Fruit fly (Drosophila melanogaster): ENCODE results near the gene CG13305.

CG13305 gene

dm6 chr3L:8603880-8604692, 42.5 kb downstream of the CG13305 start, which contains the start of the genes CG5989 and CG6282 (continued):
- TF ChIP-seq HLH54F (GFP tag; optimal IDR thresholded peaks at IDR 0.05) (peak; percentile 46), CG12236 (GFP tag; optimal IDR thresholded peaks at IDR 0.05) (no peak), CG4730 (GFP tag; IDR thresholded peaks at IDR 0.05) (no peak), sisA (GFP tag; IDR thresholded peaks at IDR 0.05) (peak; percentile 52), CG13624 (GFP tag; optimal IDR thresholded peaks at IDR 0.05) (peak; percentile 11), CG12299 (tag; optimal IDR thresholded peaks at IDR 0.05) (peak; percentile 32), Atf3 (GFP tag; optimal IDR thresholded peaks at IDR 0.05) (no peak), Ets65A (GFP tag) (peak; percentile 69), Rx (GFP tag; IDR thresholded peaks at IDR 0.05) (no peak), CG18476 (GFP tag; optimal IDR thresholded peaks at IDR 0.05) (peak; percentile 5), B-H1 (GFP tag; IDR thresholded peaks at IDR 0.05) (no peak), HLH3B (GFP tag; IDR thresholded peaks at IDR 0.05) (peak; percentile 36; the same call in 1 of the 2 replicates), Ssrp (tag; optimal IDR thresholded peaks at IDR 0.05) (peak; percentile 24), GATAe (GFP tag; conservative IDR thresholded peaks at IDR 0.05) (no peak), Ptx1 (GFP tag; IDR thresholded peaks at IDR 0.05) (0 out of 2 replicates have a peak, but pooled peaks have one; percentile 12), CG8281 (tag; optimal IDR thresholded peaks at IDR 0.05) (no peak), vfl (GFP tag; optimal IDR thresholded peaks at IDR 0.05) (peak; percentile 3), CG10462 (GFP tag; optimal IDR thresholded peaks at IDR 0.05) (peak; percentile 38), CG17361 (GFP tag; IDR thresholded peaks at IDR 0.05) (peak; percentile 36; the same call in 2 of the 3 replicates), CG9797 (GFP tag; optimal IDR thresholded peaks at IDR 0.05) (peak; percentile 43), Dek (tag; optimal IDR thresholded peaks at IDR 0.05) (peak; percentile 48), CG7372 (GFP tag; IDR thresholded peaks at IDR 0.05) (no peak), Adf1 (GFP tag; IDR thresholded peaks at IDR 0.05) (0 out of 2 replicates have a peak, but pooled peaks have one; percentile 39), Mes4 (GFP tag; optimal IDR thresholded peaks at IDR 0.05) (peak; percentile 2), CG3281 (GFP tag; optimal IDR thresholded peaks at IDR 0.05) (no peak), Xbp1 (GFP tag; optimal IDR thresholded peaks at IDR 0.05) (peak; percentile 59), sqz (GFP tag; optimal IDR thresholded peaks at IDR 0.05) (no peak), CG2889 (GFP tag; IDR thresholded peaks at IDR 0.05) (peak; percentile 49; the same call in 2 of the 3 replicates), Dp (GFP tag; optimal IDR thresholded peaks at IDR 0.05) (peak; percentile 64), CG15269 (tag; optimal IDR thresholded peaks at IDR 0.05) (peak; percentile 41), slbo (GFP tag; IDR thresholded peaks at IDR 0.05) (peak; percentile 71), dmrt11E (tag; optimal IDR thresholded peaks at IDR 0.05) (peak; percentile 31), CG12104 (GFP tag; optimal IDR thresholded peaks at IDR 0.05) (no peak), lab (GFP tag; optimal IDR thresholded peaks at IDR 0.05) (peak; percentile 71), Poxn (GFP tag; IDR thresholded peaks at IDR 0.05) (0 out of 2 replicates have a peak, but pooled peaks have one; percentile 31), CG12071 (GFP tag; optimal IDR thresholded peaks at IDR 0.05) (peak; percentile 15), CG12744 (GFP tag; optimal IDR thresholded peaks at IDR 0.05) (no peak), Deaf1 (tag; optimal IDR thresholded peaks at IDR 0.05) (peak; percentile 14), mld (GFP tag; IDR thresholded peaks at IDR 0.05; ENCODE audit: partially characterized antibody) (no peak), Ada2b (GFP tag; IDR thresholded peaks at IDR 0.05) (peak; percentile 17; the same call in 1 of the 2 replicates), CG32767 (GFP tag; IDR thresholded peaks at IDR 0.05) (no peak), CG12391 (tag; optimal IDR thresholded peaks at IDR 0.05) (peak; percentile 65), CG10267 (tag; optimal IDR thresholded peaks at IDR 0.05) (peak; percentile 49), CG7357 (GFP tag; IDR thresholded peaks at IDR 0.05) (no peak), Oaz (GFP tag; IDR thresholded peaks at IDR 0.05) (no peak), bcd (GFP tag; optimal IDR thresholded peaks at IDR 0.05) (peak; percentile 57), CG17802 (tag; optimal IDR thresholded peaks at IDR 0.05) (no peak), bsh (GFP tag; optimal IDR thresholded peaks at IDR 0.05) (peak in 1 of 2 experiments; percentile 56), tup (GFP tag; optimal IDR thresholded peaks at IDR 0.05) (no peak)
